Fruit fly (Drosophila melanogaster) whole organism, pupa: ENCODE results near the gene Ir75a.

Experiments used
- CG10348 ChIP-seq: fragments of 200-800 bp; sonication (Bioruptor generic); IDR thresholded peaks from 2 replicates; pipeline ENCODE4 v1.3.6; 2022; ENCODE audit warnings: missing biosample characterization, missing genetic modification characterization
- CG17806 ChIP-seq: fragments of 200-800 bp; sonication (Bioruptor generic); optimal IDR thresholded peaks from 2 replicates; lab custom pipeline; 2018; ENCODE audit warnings: missing biosample characterization, mild to moderate bottlenecking, missing genetic modification characterization, moderate library complexity
- EcR ChIP-seq: fragments of 200-800 bp; sonication (Bioruptor generic); optimal IDR thresholded peaks from 3 replicates; lab custom pipeline; 2019; ENCODE audit warnings: missing biosample characterization, missing genetic modification characterization, mild to moderate bottlenecking, moderate library complexity, missing genetic modification reagents
- rn ChIP-seq: fragments of 200-800 bp; sonication (Bioruptor generic); IDR thresholded peaks from 2 replicates; pipeline ENCODE4 v1.3.6; 2022; ENCODE audit warnings: missing biosample characterization, missing genetic modification characterization

DNA sequence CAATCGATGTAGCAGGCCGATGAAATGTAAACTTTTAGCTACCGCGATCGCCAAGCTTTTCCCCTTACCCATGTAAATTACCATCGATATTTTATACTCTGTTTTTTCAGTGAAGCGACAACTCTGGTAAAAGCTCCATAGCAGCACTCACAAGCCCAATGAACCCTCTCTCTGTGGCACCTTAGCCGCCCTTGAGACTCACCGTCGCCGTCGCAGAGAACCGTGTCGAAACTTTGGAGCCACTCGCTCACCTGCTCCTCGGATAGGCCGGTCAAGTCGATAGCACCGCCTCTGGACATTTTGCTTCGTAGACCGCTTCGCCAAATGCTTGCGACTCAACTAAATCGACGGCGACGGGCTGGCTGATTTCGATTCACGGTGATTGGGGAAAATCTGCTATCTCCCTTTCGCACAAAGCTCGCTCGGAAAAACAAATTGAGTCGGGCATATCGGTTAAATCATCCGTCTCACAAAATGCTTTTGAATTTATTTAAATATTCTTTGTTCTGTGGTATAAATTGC lies 23.4 kb upstream of the Ir75a start, which contains the start of gene CG5577:
- peak; percentile 89 for TF ChIP-seq EcR (GFP tag; lab: Kevin White, UChicago)
- TF ChIP-seq CG17806 (tag; lab: Kevin White, UChicago) = no peak
- no peak for TF ChIP-seq rn (GFP tag; lab: Robert Waterston, UW)
- no peak for TF ChIP-seq CG10348
